Worm (Caenorhabditis elegans) whole organism, L1 larva: Measurements from ENCODE around the gene C31E10.5.

ENCODE experiments used
- ceh-8 ChIP-seq: fragments of 200-800 bp; sonication (Bioruptor generic); optimal IDR thresholded peaks from 2 replicates; lab custom pipeline; 2018; ENCODE audit warnings: mild to moderate bottlenecking, missing genetic modification characterization, moderate library complexity, missing compliant biosample characterization
- lin-13 ChIP-seq: fragments of 150-350 bp; optimal IDR thresholded peaks from 2 replicates; lab custom pipeline; 2014; ENCODE audit warnings: missing biosample characterization, missing genetic modification reagents, missing genetic modification characterization
- lin-39 ChIP-seq: fragments of 150-350 bp; optimal IDR thresholded peaks from 2 replicates; lab custom pipeline; 2014; ENCODE audit warnings: missing biosample characterization, missing genetic modification reagents, missing genetic modification characterization
- ztf-11 ChIP-seq, 2 experiments: sonication (generic microtip); optimal IDR thresholded peaks; 2 replicates each; lab custom pipeline; 2016 to 2017; ENCODE audit warnings: missing genetic modification characterization in 2 of 2, missing biosample characterization in 1 of 2, missing compliant biosample characterization in 1 of 2

- TF ChIP-seq lin-13 (no peak), ceh-8 (GFP tag; lab: Kevin White, UChicago) (no peak), ztf-11 (tag; optimal IDR thresholded peaks at IDR 0.05; lab: Kevin White, UChicago) (no peak), lin-39 (tag; lab: Kevin White, UChicago) (no peak)
Measured at ce11 chrX:14039293-14039692, 43.7 kb upstream of the C31E10.5 start.
